Worm (Caenorhabditis elegans) whole organism, mixed stage, embryonic: ENCODE results near the gene swan-2.

Experiments used
- M03D4.4 ChIP-seq: sonication (generic microtip); optimal IDR thresholded peaks from 2 replicates; lab custom pipeline; 2017; ENCODE audit warnings: mild to moderate bottlenecking, missing genetic modification characterization, missing compliant biosample characterization
- bed-3 ChIP-seq: fragments of 200-800 bp; sonication (Bioruptor generic); optimal IDR thresholded peaks from 3 replicates; lab custom pipeline; 2018; ENCODE audit warnings: mild to moderate bottlenecking, missing genetic modification characterization, moderate library complexity, missing compliant biosample characterization
- blmp-1 ChIP-seq: fragments of 150-350 bp; optimal IDR thresholded peaks from 2 replicates; lab custom pipeline; 2014; ENCODE audit warnings: missing biosample characterization, missing genetic modification characterization
- ceh-43 ChIP-seq: fragments of 200-800 bp; sonication (Bioruptor generic); optimal IDR thresholded peaks from 2 replicates; lab custom pipeline; 2018; ENCODE audit warnings: mild to moderate bottlenecking, missing genetic modification characterization, moderate library complexity, missing compliant biosample characterization
- ceh-83 ChIP-seq: fragments of 200-800 bp; sonication (Bioruptor generic); optimal IDR thresholded peaks from 2 replicates; lab custom pipeline; 2018; ENCODE audit warnings: mild to moderate bottlenecking, missing genetic modification characterization, missing compliant biosample characterization
- ces-1 ChIP-seq: fragments of 150-350 bp; optimal IDR thresholded peaks from 2 replicates; lab custom pipeline; 2014; ENCODE audit warnings: missing biosample characterization, missing genetic modification reagents, missing genetic modification characterization
- cnd-1 ChIP-seq: fragments of 200-800 bp; sonication (Bioruptor generic); optimal IDR thresholded peaks from 2 replicates; lab custom pipeline; 2018; ENCODE audit warnings: mild to moderate bottlenecking, missing genetic modification characterization, missing compliant biosample characterization
- drap-1 ChIP-seq: fragments of 200-800 bp; sonication (Bioruptor generic); optimal IDR thresholded peaks from 3 replicates; lab custom pipeline; 2018; ENCODE audit warnings: mild to moderate bottlenecking, missing genetic modification characterization, missing compliant biosample characterization
- elt-1 ChIP-seq: sonication (generic microtip); optimal IDR thresholded peaks from 2 replicates; lab custom pipeline; 2017; ENCODE audit warnings: missing genetic modification characterization, mild to moderate bottlenecking, missing compliant biosample characterization, antibody characterized with exemption, moderate library complexity, borderline replicate concordance; ENCODE audit not compliant: insufficient read depth
- elt-3 ChIP-seq: fragments of 150-350 bp; optimal IDR thresholded peaks from 2 replicates; lab custom pipeline; 2014; ENCODE audit warnings: missing biosample characterization, missing genetic modification characterization
- flh-1 ChIP-seq: fragments of 200-800 bp; sonication (Bioruptor generic); optimal IDR thresholded peaks from 2 replicates; lab custom pipeline; 2018; ENCODE audit warnings: mild to moderate bottlenecking, missing genetic modification characterization, moderate library complexity, missing compliant biosample characterization
- ham-2 ChIP-seq: fragments of 200-800 bp; sonication (Bioruptor generic); optimal IDR thresholded peaks from 2 replicates; lab custom pipeline; 2018; ENCODE audit warnings: mild to moderate bottlenecking, missing genetic modification characterization, missing compliant biosample characterization
- hlh-1 ChIP-seq: fragments of 150-350 bp; optimal IDR thresholded peaks from 2 replicates; lab custom pipeline; 2014; ENCODE audit warnings: missing biosample characterization, missing genetic modification reagents, missing genetic modification characterization
- lin-13 ChIP-seq: fragments of 150-350 bp; optimal IDR thresholded peaks from 2 replicates; lab custom pipeline; 2014; ENCODE audit warnings: missing biosample characterization, missing genetic modification characterization
- lin-32 ChIP-seq: fragments of 200-800 bp; sonication (Bioruptor generic); optimal IDR thresholded peaks from 2 replicates; lab custom pipeline; 2018; ENCODE audit warnings: mild to moderate bottlenecking, missing genetic modification characterization, missing compliant biosample characterization
- lsy-2 ChIP-seq: fragments of 150-350 bp; optimal IDR thresholded peaks from 2 replicates; lab custom pipeline; 2014; ENCODE audit warnings: missing biosample characterization, missing genetic modification characterization
- mab-5 ChIP-seq: fragments of 150-350 bp; optimal IDR thresholded peaks from 2 replicates; lab custom pipeline; 2014; ENCODE audit warnings: missing biosample characterization, missing genetic modification characterization
- mep-1 ChIP-seq: fragments of 150-350 bp; optimal IDR thresholded peaks from 2 replicates; lab custom pipeline; 2017; ENCODE audit warnings: missing biosample characterization, missing genetic modification reagents, missing genetic modification characterization, inconsistent platforms
- mls-2 ChIP-seq: sonication (generic microtip); optimal IDR thresholded peaks from 2 replicates; lab custom pipeline; 2016; ENCODE audit warnings: mild to moderate bottlenecking, missing genetic modification characterization, moderate library complexity, missing compliant biosample characterization
- nhr-12 ChIP-seq: fragments of 150-350 bp; optimal IDR thresholded peaks from 2 replicates; lab custom pipeline; 2014; ENCODE audit warnings: missing biosample characterization, missing genetic modification characterization
- nhr-2 ChIP-seq: fragments of 150-350 bp; optimal IDR thresholded peaks from 2 replicates; lab custom pipeline; 2014; ENCODE audit warnings: missing biosample characterization, missing genetic modification characterization
- nhr-237 ChIP-seq: fragments of 150-350 bp; optimal IDR thresholded peaks from 2 replicates; lab custom pipeline; 2014; ENCODE audit warnings: missing biosample characterization, missing genetic modification characterization
- nhr-28 ChIP-seq: fragments of 150-350 bp; optimal IDR thresholded peaks from 2 replicates; lab custom pipeline; 2014; ENCODE audit warnings: missing biosample characterization, missing genetic modification characterization
- nhr-76 ChIP-seq: sonication (generic microtip); optimal IDR thresholded peaks from 2 replicates; lab custom pipeline; 2017; ENCODE audit warnings: missing biosample characterization, missing genetic modification characterization
- pha-4 ChIP-seq: fragments of 150-350 bp; optimal IDR thresholded peaks from 2 replicates; lab custom pipeline; 2018; ENCODE audit warnings: missing biosample characterization, missing genetic modification reagents, missing genetic modification characterization
- sem-2 ChIP-seq: fragments of 200-800 bp; sonication (Bioruptor generic); optimal IDR thresholded peaks from 2 replicates; lab custom pipeline; 2018; ENCODE audit warnings: mild to moderate bottlenecking, missing genetic modification characterization, missing compliant biosample characterization
- snpc-4 ChIP-seq: fragments of 150-350 bp; optimal IDR thresholded peaks from 2 replicates; lab custom pipeline; 2014; ENCODE audit warnings: missing biosample characterization, missing genetic modification characterization
- sptf-1 ChIP-seq: sonication (generic microtip); optimal IDR thresholded peaks from 2 replicates; lab custom pipeline; 2017; ENCODE audit warnings: mild to moderate bottlenecking, missing genetic modification characterization, moderate library complexity, missing compliant biosample characterization
- tbx-8 ChIP-seq: fragments of 200-800 bp; sonication (Bioruptor generic); optimal IDR thresholded peaks from 2 replicates; lab custom pipeline; 2018; ENCODE audit warnings: mild to moderate bottlenecking, missing genetic modification characterization, moderate library complexity, missing compliant biosample characterization
- unc-120 ChIP-seq: sonication (generic microtip); optimal IDR thresholded peaks from 2 replicates; lab custom pipeline; 2017; ENCODE audit warnings: missing genetic modification characterization, missing compliant biosample characterization; ENCODE audit not compliant: poor library complexity, severe bottlenecking
- unc-39 ChIP-seq: fragments of 150-350 bp; optimal IDR thresholded peaks from 2 replicates; lab custom pipeline; 2014; ENCODE audit warnings: missing biosample characterization, missing genetic modification characterization
- unc-62 ChIP-seq: fragments of 150-350 bp; optimal IDR thresholded peaks from 2 replicates; lab custom pipeline; 2014; ENCODE audit warnings: missing biosample characterization, missing genetic modification reagents, missing genetic modification characterization
- ztf-11 ChIP-seq: fragments of 150-350 bp; optimal IDR thresholded peaks from 2 replicates; lab custom pipeline; 2014; ENCODE audit warnings: missing biosample characterization, missing genetic modification characterization

swan-2 gene

ce11 chrV:13803902-13804301 is at the start of gene swan-2:
swan-2 (minus strand) TSS chrV:13804281.
- TF ChIP-seq pha-4 (no peak), lin-13 (no peak), M03D4.4 (tag; lab: Kevin White, UChicago) (no peak), elt-3 (no peak), lin-32 (no peak), sptf-1 (tag; lab: Kevin White, UChicago) (no peak), cnd-1 (tag; lab: Kevin White, UChicago) (no peak), ham-2 (GFP tag; lab: Kevin White, UChicago) (no peak), ces-1 (GFP tag; lab: Kevin White, UChicago) (no peak), nhr-237 (tag; lab: Kevin White, UChicago) (no peak), unc-120 (tag; lab: Kevin White, UChicago) (no peak), unc-39 (tag; lab: Kevin White, UChicago) (no peak)

- no peak for TF ChIP-seq pha-4
- no peak for TF ChIP-seq unc-62 (GFP tag; lab: Kevin White, UChicago)
- TF ChIP-seq cnd-1 (tag; lab: Kevin White, UChicago): no peak
- TF ChIP-seq mls-2: no peak
- TF ChIP-seq ham-2 (GFP tag; lab: Kevin White, UChicago): no peak
- no peak for TF ChIP-seq ztf-11 (tag; lab: Kevin White, UChicago)
- no peak for TF ChIP-seq nhr-2 (tag; lab: Kevin White, UChicago)
- no peak for TF ChIP-seq flh-1 (GFP tag; lab: Kevin White, UChicago)
- TF ChIP-seq blmp-1: no peak
- TF ChIP-seq nhr-76 (tag; lab: Kevin White, UChicago): no peak
- no peak for TF ChIP-seq ces-1 (GFP tag; lab: Kevin White, UChicago)
- TF ChIP-seq M03D4.4 (tag; lab: Kevin White, UChicago): no peak
- TF ChIP-seq, all 35 proteins: peak for 0
These were observed 46.1 kb upstream of the swan-2 start, which contains the start of gene hpx-2 for ce11 chrV:13850170-13850569. hpx-2 (plus strand) TSS chrV:13850470.

- TF ChIP-seq hlh-1: no peak
- TF ChIP-seq, all 35 proteins: peak for 0
These were observed 44.3 kb upstream of the swan-2 start, which contains the start of gene srx-133 for ce11 chrV:13848379-13848778. srx-133 (plus strand) TSS chrV:13848679.

ce11 chrV:13845136-13845535 is 41.1 kb upstream of the swan-2 start, which contains the start of gene srx-131:
srx-131 (plus strand) TSS chrV:13845436.
- TF ChIP-seq snpc-4 (no peak), unc-39 (tag; lab: Kevin White, UChicago) (no peak), elt-3 (no peak), tbx-8 (GFP tag; lab: Kevin White, UChicago) (no peak), unc-62 (GFP tag; lab: Kevin White, UChicago) (no peak), drap-1 (GFP tag; lab: Kevin White, UChicago) (no peak), nhr-76 (tag; lab: Kevin White, UChicago) (no peak), pha-4 (no peak), lsy-2 (tag; lab: Kevin White, UChicago) (no peak), ham-2 (GFP tag; lab: Kevin White, UChicago) (no peak), mep-1 (tag; lab: Kevin White, UChicago) (no peak)

- TF ChIP-seq sem-2 (GFP tag; lab: Kevin White, UChicago): no peak
- TF ChIP-seq ceh-83: no peak
- no peak for TF ChIP-seq ceh-43 (GFP tag; lab: Kevin White, UChicago)
- TF ChIP-seq blmp-1: no peak
- TF ChIP-seq mab-5: no peak
- no peak for TF ChIP-seq tbx-8 (GFP tag; lab: Kevin White, UChicago)
- no peak for TF ChIP-seq cnd-1 (tag; lab: Kevin White, UChicago)
- TF ChIP-seq unc-62 (GFP tag; lab: Kevin White, UChicago): no peak
- no peak for TF ChIP-seq elt-3
- TF ChIP-seq elt-1 (tag; lab: Kevin White, UChicago): no peak
- no peak for TF ChIP-seq nhr-28 (tag; lab: Kevin White, UChicago)
- TF ChIP-seq mls-2: no peak
- TF ChIP-seq bed-3 (GFP tag; lab: Kevin White, UChicago): no peak
- TF ChIP-seq sptf-1 (tag; lab: Kevin White, UChicago): no peak
- TF ChIP-seq nhr-2 (tag; lab: Kevin White, UChicago): no peak
- no peak for TF ChIP-seq nhr-12 (tag; lab: Kevin White, UChicago)
- TF ChIP-seq unc-39 (tag; lab: Kevin White, UChicago): no peak
These were observed 39.1 kb upstream of the swan-2 start, which contains the start of gene srx-130 for ce11 chrV:13843147-13843546. srx-130 (plus strand) TSS chrV:13843447.
